Worm (Caenorhabditis elegans) whole organism, midembryonic: ENCODE measurements around the gene ceh-31.

Experiments
- T22C8.4 ChIP-seq: fragments of 200-800 bp; sonication (Bioruptor generic); IDR thresholded peaks from 2 replicates; pipeline ENCODE4 v1.3.6; 2022; ENCODE audit warnings: missing genetic modification characterization, missing compliant biosample characterization
- klf-2 ChIP-seq: fragments of 200-800 bp; sonication (Bioruptor generic); conservative IDR thresholded peaks from 2 replicates; pipeline ENCODE4 v1.3.6; 2022; ENCODE audit warnings: missing genetic modification reagents, missing genetic modification characterization, missing compliant biosample characterization
- med-1 ChIP-seq: sonication (generic microtip); optimal IDR thresholded peaks from 2 replicates; lab custom pipeline; 2017; ENCODE audit warnings: missing genetic modification characterization, mild to moderate bottlenecking, missing compliant biosample characterization, antibody characterized with exemption, missing genetic modification reagents; ENCODE audit not compliant: insufficient read depth
- ztf-29 ChIP-seq: fragments of 200-800 bp; sonication (Bioruptor generic); IDR thresholded peaks from 2 replicates; pipeline ENCODE4 v1.3.6; 2022; ENCODE audit warnings: missing genetic modification reagents, missing genetic modification characterization, missing compliant biosample characterization

DNA sequence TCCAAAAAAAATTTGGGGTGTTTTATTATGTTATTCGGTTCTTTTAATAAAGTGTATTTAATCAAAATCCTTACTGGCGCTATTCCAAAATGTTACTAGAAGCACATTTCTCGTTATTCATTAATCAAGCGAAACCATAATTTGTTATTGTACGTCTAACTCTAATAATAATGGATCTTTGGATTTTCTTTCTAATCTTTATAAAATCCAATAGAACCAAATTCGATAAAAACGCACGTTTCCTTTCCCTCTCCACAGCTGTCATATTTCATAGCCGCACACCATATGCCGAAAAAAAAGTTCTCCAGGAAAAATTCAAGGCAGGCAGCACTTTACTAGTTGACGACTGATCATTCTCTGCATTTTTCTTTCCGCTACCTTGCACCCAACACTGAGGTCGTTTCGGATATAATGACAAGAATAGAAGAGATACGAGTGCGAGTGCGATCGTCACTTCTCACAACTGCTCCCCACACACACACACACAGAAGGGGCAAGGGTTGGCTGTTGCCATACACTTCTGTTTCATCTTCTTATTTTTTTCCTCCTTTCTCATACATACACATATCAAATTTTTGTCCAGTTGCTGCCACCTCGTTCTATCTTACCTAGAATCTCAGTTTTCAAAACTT, 46.6 kb downstream of the ceh-31 start:
- TF ChIP-seq klf-2 = no peak
- no peak for TF ChIP-seq med-1 (GFP tag; lab: Kevin White, UChicago)
- no peak for TF ChIP-seq ztf-29 (GFP tag; lab: Robert Waterston, UW)
- TF ChIP-seq T22C8.4 (GFP tag; lab: Robert Waterston, UW) = no peak
